Fruit fly (Drosophila melanogaster): ENCODE measurements around the gene comt.

comt gene

DNA sequence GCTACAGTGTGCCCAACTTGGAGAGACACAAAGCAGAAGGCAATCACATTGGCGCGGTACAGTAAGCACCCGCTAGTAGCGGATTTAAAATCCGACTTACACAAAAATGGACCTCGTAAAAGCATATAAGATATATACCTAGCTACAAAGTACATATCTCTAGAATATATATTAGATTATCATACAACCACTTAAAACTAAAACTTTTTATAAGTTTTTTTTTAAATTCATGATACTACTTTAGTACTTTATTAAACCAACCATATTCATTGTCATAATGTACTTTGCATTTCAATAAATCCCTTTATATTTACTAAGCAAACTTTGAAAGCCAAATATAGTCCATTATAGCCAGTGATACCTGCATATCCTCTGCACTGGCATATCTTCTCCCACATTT, 16.3 kb downstream of the comt start (continued):
- no peak for TF ChIP-seq CG2199 (GFP tag; IDR thresholded peaks at IDR 0.05)
- TF ChIP-seq CG2129 (GFP tag; IDR thresholded peaks at IDR 0.05; ENCODE audit: partially characterized antibody): no peak
- TF ChIP-seq slp2 (GFP tag; optimal IDR thresholded peaks at IDR 0.05): no peak
- no peak for TF ChIP-seq CG6765 (GFP tag; optimal IDR thresholded peaks at IDR 0.05)
- no peak for TF ChIP-seq CG6791 (GFP tag; IDR thresholded peaks at IDR 0.05; ENCODE audit: partially characterized antibody)
- TF ChIP-seq CG9817 (tag; optimal IDR thresholded peaks at IDR 0.05): peak; percentile 35
- TF ChIP-seq amos (GFP tag; IDR thresholded peaks at IDR 0.05; ENCODE audit: partially characterized antibody): no peak
- no peak for TF ChIP-seq wek (GFP tag; optimal IDR thresholded peaks at IDR 0.05)
- peak; percentile 37 for TF ChIP-seq Med (GFP tag)
- no peak for TF ChIP-seq hbn (GFP tag; IDR thresholded peaks at IDR 0.05; ENCODE audit: partially characterized antibody)
- TF ChIP-seq dmrt99B (tag; optimal IDR thresholded peaks at IDR 0.05): peak; percentile 75
- TF ChIP-seq CG8765 (GFP tag; IDR thresholded peaks at IDR 0.05): no peak
- no peak for TF ChIP-seq CG8290 (GFP tag; optimal IDR thresholded peaks at IDR 0.05)
- TF ChIP-seq CG8290 (tag; optimal IDR thresholded peaks at IDR 0.05): no peak
- no peak for TF ChIP-seq NK7.1 (GFP tag; optimal IDR thresholded peaks at IDR 0.05)
- no peak for TF ChIP-seq ERR (GFP tag; optimal IDR thresholded peaks at IDR 0.05)
- TF ChIP-seq Jarid2 (GFP tag; optimal IDR thresholded peaks at IDR 0.05): no peak
- TF ChIP-seq Hand (GFP tag; optimal IDR thresholded peaks at IDR 0.05): peak; percentile 14
- peak; percentile 39 for TF ChIP-seq CG1602 (GFP tag; optimal IDR thresholded peaks at IDR 0.05)
- TF ChIP-seq CG10147 (GFP tag; optimal IDR thresholded peaks at IDR 0.05): peak; percentile 40
- TF ChIP-seq CG17328 (GFP tag; IDR thresholded peaks at IDR 0.05): peak; percentile 28; the same call in 1 of the 2 replicates
- no peak for TF ChIP-seq ttk (GFP tag; IDR thresholded peaks at IDR 0.05)
- no peak for TF ChIP-seq CG10321 (GFP tag; IDR thresholded peaks at IDR 0.05)
- TF ChIP-seq cas (GFP tag; IDR thresholded peaks at IDR 0.05): no peak
- peak; percentile 22 for TF ChIP-seq ATbp (GFP tag; optimal IDR thresholded peaks at IDR 0.05)
- no peak for TF ChIP-seq prd (optimal IDR thresholded peaks at IDR 0.05)
- TF ChIP-seq prd (GFP tag; IDR thresholded peaks at IDR 0.05): peak; percentile 64
- no peak for TF ChIP-seq CG9797 (GFP tag; optimal IDR thresholded peaks at IDR 0.05)
- no peak for TF ChIP-seq oc (tag; optimal IDR thresholded peaks at IDR 0.05)
- TF ChIP-seq emc (GFP tag; optimal IDR thresholded peaks at IDR 0.05): no peak
- TF ChIP-seq Stat92E (GFP tag; optimal IDR thresholded peaks at IDR 0.05): no peak
- peak; percentile 17 for TF ChIP-seq CG5245 (GFP tag; optimal IDR thresholded peaks at IDR 0.05)
- no peak for TF ChIP-seq CG12071 (GFP tag; optimal IDR thresholded peaks at IDR 0.05)
- no peak for TF ChIP-seq CG8478 (optimal IDR thresholded peaks at IDR 0.05)
- TF ChIP-seq abd-A (tag; optimal IDR thresholded peaks at IDR 0.05): no peak
- TF ChIP-seq CG10565 (GFP tag; optimal IDR thresholded peaks at IDR 0.05): no peak
- peak; percentile 39; the same call in 1 of the 2 replicates for TF ChIP-seq wor (GFP tag; IDR thresholded peaks at IDR 0.05)
- TF ChIP-seq CTCF (GFP tag; optimal IDR thresholded peaks at IDR 0.05): no peak
- no peak for TF ChIP-seq Hr78 (GFP tag; optimal IDR thresholded peaks at IDR 0.05)
- no peak for TF ChIP-seq psq (GFP tag; optimal IDR thresholded peaks at IDR 0.05)
- no peak for TF ChIP-seq Dll (GFP tag; IDR thresholded peaks at IDR 0.05; ENCODE audit: partially characterized antibody)
- TF ChIP-seq hkb (optimal IDR thresholded peaks at IDR 0.05): no peak
- TF ChIP-seq hkb (GFP tag; IDR thresholded peaks at IDR 0.05): peak; percentile 47; the same call in 1 of the 2 replicates
- peak; percentile 47 for TF ChIP-seq Nf-YC (tag; optimal IDR thresholded peaks at IDR 0.05)
- no peak for TF ChIP-seq eyg (GFP tag; optimal IDR thresholded peaks at IDR 0.05)
- no peak for TF ChIP-seq CG8089 (GFP tag; optimal IDR thresholded peaks at IDR 0.05)
- no peak for TF ChIP-seq CG11456 (GFP tag; IDR thresholded peaks at IDR 0.05)
- peak; percentile 58 for TF ChIP-seq PHDP (tag; optimal IDR thresholded peaks at IDR 0.05)
- TF ChIP-seq slou (GFP tag; optimal IDR thresholded peaks at IDR 0.05): no peak
- no peak for TF ChIP-seq HLHmδ (GFP tag; optimal IDR thresholded peaks at IDR 0.05)
- peak; percentile 29 for TF ChIP-seq gsb-n (tag; optimal IDR thresholded peaks at IDR 0.05)
- TF ChIP-seq CG2120 (GFP tag; optimal IDR thresholded peaks at IDR 0.05): no peak
- no peak for TF ChIP-seq CG2889 (GFP tag; IDR thresholded peaks at IDR 0.05)
